Fruit fly (Drosophila melanogaster) whole organism, embryonic: ENCODE measurements around the gene kirre.

Experiments
- Blimp-1 ChIP-seq: fragments of 200-800 bp; sonication (Bioruptor generic); optimal IDR thresholded peaks from 3 replicates; lab custom pipeline; 2018; ENCODE audit warnings: missing biosample characterization, missing genetic modification characterization, mild to moderate bottlenecking, moderate library complexity, missing genetic modification reagents
- BtbVII ChIP-seq: fragments of 200-800 bp; sonication (Bioruptor generic); optimal IDR thresholded peaks from 3 replicates; lab custom pipeline; 2017; ENCODE audit warnings: missing biosample characterization, mild to moderate bottlenecking, missing genetic modification characterization
- CG10654 ChIP-seq: fragments of 200-800 bp; sonication (Bioruptor generic); optimal IDR thresholded peaks from 2 replicates; lab custom pipeline; 2016; ENCODE audit warnings: missing biosample characterization, missing genetic modification characterization
- CG11085 ChIP-seq: fragments of 200-800 bp; sonication (Bioruptor generic); IDR thresholded peaks from 2 replicates; pipeline ENCODE4 v1.3.6; 2022; ENCODE audit warnings: missing biosample characterization, missing genetic modification characterization
- CG11560 ChIP-seq: fragments of 200-800 bp; sonication (Bioruptor generic); IDR thresholded peaks from 3 replicates; pipeline ENCODE4 v1.3.6; 2022; ENCODE audit warnings: missing biosample characterization, missing genetic modification characterization
- CG12942 ChIP-seq: fragments of 200-800 bp; sonication (Bioruptor generic); optimal IDR thresholded peaks from 3 replicates; lab custom pipeline; 2016; ENCODE audit warnings: missing biosample characterization, missing genetic modification characterization
- CG14860 ChIP-seq: fragments of 200-800 bp; sonication (Bioruptor generic); IDR thresholded peaks from 3 replicates; pipeline ENCODE4 v1.3.6; 2022; ENCODE audit warnings: missing biosample characterization, missing genetic modification characterization; ENCODE audit not compliant: partially characterized antibody
- CG17361 ChIP-seq: fragments of 200-800 bp; sonication (Bioruptor generic); IDR thresholded peaks from 3 replicates; pipeline ENCODE4 v1.3.6; 2022; ENCODE audit warnings: missing biosample characterization, missing genetic modification characterization
- CG17612 ChIP-seq: fragments of 200-800 bp; sonication (Bioruptor generic); IDR thresholded peaks from 2 replicates; pipeline ENCODE4 v1.3.6; 2022; ENCODE audit warnings: missing biosample characterization, missing genetic modification characterization
- CG17829 ChIP-seq: fragments of 200-800 bp; optimal IDR thresholded peaks from 2 replicates; lab custom pipeline; 2019; ENCODE audit warnings: missing biosample characterization, mild to moderate bottlenecking, missing genetic modification characterization, moderate library complexity
- CG2889 ChIP-seq: fragments of 200-800 bp; sonication (Bioruptor generic); IDR thresholded peaks from 3 replicates; pipeline ENCODE4 v1.3.6; 2022; ENCODE audit warnings: missing biosample characterization, missing genetic modification characterization
- CG33213 ChIP-seq: fragments of 200-800 bp; sonication (Bioruptor generic); optimal IDR thresholded peaks from 3 replicates; lab custom pipeline; 2016; ENCODE audit warnings: missing biosample characterization, missing genetic modification characterization
- CG3995 ChIP-seq: fragments of 200-800 bp; sonication (Bioruptor generic); optimal IDR thresholded peaks from 3 replicates; lab custom pipeline; 2016; ENCODE audit warnings: missing biosample characterization, missing genetic modification characterization
- CG7357 ChIP-seq: fragments of 200-800 bp; sonication (Bioruptor generic); IDR thresholded peaks from 3 replicates; pipeline ENCODE4 v1.3.6; 2022; ENCODE audit warnings: missing biosample characterization, missing genetic modification characterization
- CG7372 ChIP-seq: fragments of 200-800 bp; sonication (Bioruptor generic); IDR thresholded peaks from 2 replicates; pipeline ENCODE4 v1.3.6; 2022; ENCODE audit warnings: missing biosample characterization, missing genetic modification characterization
- CG8924 ChIP-seq: fragments of 200-800 bp; optimal IDR thresholded peaks from 3 replicates; lab custom pipeline; 2019; ENCODE audit warnings: missing biosample characterization, mild to moderate bottlenecking, missing genetic modification characterization, moderate library complexity
- D ChIP-seq, 2 experiments: fragments of 200-800 bp in 1 of 2; fragments of >200 bp in 1 of 2; sonication (Bioruptor generic) in 1 of 2; optimal IDR thresholded peaks; 2 replicates in 1 of 2; 3 replicates in 1 of 2; lab custom pipeline; 2017; ENCODE audit warnings: mild to moderate bottlenecking in 1 of 2, missing biosample characterization in 1 of 2, missing genetic modification characterization in 1 of 2, missing genetic modification reagents in 1 of 2
- Dip2 ChIP-seq: fragments of 200-800 bp; sonication (Bioruptor generic); IDR thresholded peaks from 2 replicates; pipeline ENCODE4 v1.3.6; 2022; ENCODE audit warnings: missing biosample characterization, missing genetic modification characterization
- Drgx ChIP-seq: fragments of 200-800 bp; sonication (Bioruptor generic); IDR thresholded peaks from 2 replicates; pipeline ENCODE4 v1.3.6; 2022; ENCODE audit warnings: missing biosample characterization, missing genetic modification characterization
- Elba2 ChIP-seq: fragments of 200-800 bp; sonication (Bioruptor generic); optimal IDR thresholded peaks from 3 replicates; lab custom pipeline; 2016; ENCODE audit warnings: missing biosample characterization, missing genetic modification characterization
- Fer1 ChIP-seq: fragments of 200-800 bp; sonication (Bioruptor generic); optimal IDR thresholded peaks from 2 replicates; lab custom pipeline; 2017; ENCODE audit warnings: missing biosample characterization, mild to moderate bottlenecking, missing genetic modification characterization
- H2.0 ChIP-seq: fragments of 200-800 bp; sonication (Bioruptor generic); IDR thresholded peaks from 2 replicates; pipeline ENCODE4 v1.3.6; 2022; ENCODE audit warnings: missing biosample characterization, missing genetic modification characterization
- HLH4C ChIP-seq: fragments of 200-800 bp; sonication (Bioruptor generic); IDR thresholded peaks from 3 replicates; pipeline ENCODE4 v1.3.6; 2022; ENCODE audit warnings: missing biosample characterization, missing genetic modification characterization; ENCODE audit not compliant: partially characterized antibody
- HLHmδ ChIP-seq: fragments of 200-800 bp; sonication (Bioruptor generic); optimal IDR thresholded peaks from 2 replicates; lab custom pipeline; 2018; ENCODE audit warnings: missing biosample characterization, mild to moderate bottlenecking, missing genetic modification characterization, moderate library complexity
- Kr ChIP-seq: fragments of 200-800 bp; sonication (Bioruptor generic); optimal IDR thresholded peaks from 2 replicates; lab custom pipeline; 2017; ENCODE audit warnings: missing biosample characterization, mild to moderate bottlenecking, missing genetic modification characterization
- Lhr ChIP-seq: fragments of 200-800 bp; sonication (Bioruptor generic); optimal IDR thresholded peaks from 3 replicates; lab custom pipeline; 2017; ENCODE audit warnings: mild to moderate bottlenecking, missing biosample characterization, missing genetic modification reagents, missing genetic modification characterization
- Nf-YC ChIP-seq: fragments of 200-800 bp; optimal IDR thresholded peaks from 3 replicates; lab custom pipeline; 2019; ENCODE audit warnings: missing biosample characterization, mild to moderate bottlenecking, missing genetic modification characterization, moderate library complexity
- Ravus ChIP-seq: fragments of 200-800 bp; sonication (Bioruptor generic); IDR thresholded peaks from 2 replicates; pipeline ENCODE4 v1.3.6; 2022; ENCODE audit warnings: missing biosample characterization, missing genetic modification characterization
- Rx ChIP-seq: fragments of 200-800 bp; sonication (Bioruptor generic); IDR thresholded peaks from 2 replicates; pipeline ENCODE4 v1.3.6; 2022; ENCODE audit warnings: missing biosample characterization, missing genetic modification characterization
- Side ChIP-seq: fragments of 200-800 bp; sonication (Bioruptor generic); optimal IDR thresholded peaks from 2 replicates; lab custom pipeline; 2016; ENCODE audit warnings: missing biosample characterization, missing genetic modification characterization
- Ssrp ChIP-seq: fragments of 200-800 bp; sonication (Bioruptor generic); optimal IDR thresholded peaks from 2 replicates; lab custom pipeline; 2018; ENCODE audit warnings: missing biosample characterization, mild to moderate bottlenecking, missing genetic modification characterization, moderate library complexity
- abd-A ChIP-seq: fragments of 200-800 bp; sonication (Bioruptor generic); optimal IDR thresholded peaks from 3 replicates; lab custom pipeline; 2019; ENCODE audit warnings: missing biosample characterization, mild to moderate bottlenecking, missing genetic modification characterization, moderate library complexity
- al ChIP-seq: fragments of 200-800 bp; sonication (Bioruptor generic); IDR thresholded peaks from 2 replicates; pipeline ENCODE4 v1.3.6; 2022; ENCODE audit warnings: missing biosample characterization, missing genetic modification characterization
- cas ChIP-seq: fragments of 200-800 bp; sonication (Bioruptor generic); IDR thresholded peaks from 2 replicates; pipeline ENCODE4 v1.3.6; 2022; ENCODE audit warnings: missing biosample characterization, missing genetic modification characterization
- danr ChIP-seq: fragments of 200-800 bp; sonication (Bioruptor generic); IDR thresholded peaks from 2 replicates; pipeline ENCODE4 v1.3.6; 2022; ENCODE audit warnings: missing biosample characterization, missing genetic modification characterization
- exex ChIP-seq: fragments of 200-800 bp; sonication (Bioruptor generic); optimal IDR thresholded peaks from 4 replicates; lab custom pipeline; 2018; ENCODE audit warnings: missing biosample characterization, mild to moderate bottlenecking, missing genetic modification characterization, moderate library complexity
- gt ChIP-seq: fragments of 200-800 bp; sonication (Bioruptor generic); IDR thresholded peaks from 2 replicates; pipeline ENCODE4 v1.3.6; 2022; ENCODE audit warnings: missing biosample characterization, missing genetic modification characterization
- hkb ChIP-seq, 2 experiments: fragments of 200-800 bp in 1 of 2; fragments of >200 bp in 1 of 2; sonication (Bioruptor generic) in 1 of 2; IDR thresholded peaks in 1 of 2; optimal IDR thresholded peaks in 1 of 2; 2 replicates each; pipeline versions ENCODE4 v1.3.6 to Lab custom; 2017 to 2022; ENCODE audit warnings: missing biosample characterization in 1 of 2, missing genetic modification characterization in 1 of 2
- kay ChIP-seq: fragments of 200-800 bp; sonication (Bioruptor generic); optimal IDR thresholded peaks from 2 replicates; lab custom pipeline; 2016; ENCODE audit warnings: missing biosample characterization, missing genetic modification characterization
- lilli ChIP-seq: fragments of 200-800 bp; sonication (Bioruptor generic); optimal IDR thresholded peaks from 3 replicates; lab custom pipeline; 2016; ENCODE audit warnings: missing biosample characterization, missing genetic modification characterization
- nmo ChIP-seq: fragments of 200-800 bp; sonication (Bioruptor generic); optimal IDR thresholded peaks from 2 replicates; lab custom pipeline; 2018; ENCODE audit warnings: missing biosample characterization, mild to moderate bottlenecking, missing genetic modification characterization, moderate library complexity
- oc ChIP-seq: fragments of 200-800 bp; sonication (Bioruptor generic); optimal IDR thresholded peaks from 2 replicates; lab custom pipeline; 2018; ENCODE audit warnings: missing biosample characterization, mild to moderate bottlenecking, missing genetic modification characterization, moderate library complexity
- pho ChIP-seq: fragments of 200-800 bp; sonication (Bioruptor generic); optimal IDR thresholded peaks from 2 replicates; lab custom pipeline; 2016; ENCODE audit warnings: missing biosample characterization, missing genetic modification characterization
- prd ChIP-seq, 3 experiments: fragments of >200 bp in 2 of 3; fragments of 200-800 bp in 1 of 3; sonication (Bioruptor generic) in 1 of 3; optimal IDR thresholded peaks in 2 of 3; IDR thresholded peaks in 1 of 3; 2 replicates in 2 of 3; 3 replicates in 1 of 3; pipeline versions ENCODE4 v1.3.6 to Lab custom; 2017 to 2022; ENCODE audit warnings: missing biosample characterization in 1 of 3, missing genetic modification characterization in 1 of 3
- sisA ChIP-seq: fragments of 200-800 bp; sonication (Bioruptor generic); IDR thresholded peaks from 2 replicates; pipeline ENCODE4 v1.3.6; 2022; ENCODE audit warnings: missing biosample characterization, missing genetic modification characterization
- sug ChIP-seq: fragments of 200-800 bp; optimal IDR thresholded peaks from 2 replicates; lab custom pipeline; 2019; ENCODE audit warnings: missing biosample characterization, mild to moderate bottlenecking, missing genetic modification characterization, moderate library complexity
- tap ChIP-seq: fragments of 200-800 bp; optimal IDR thresholded peaks from 3 replicates; lab custom pipeline; 2019; ENCODE audit warnings: missing biosample characterization, mild to moderate bottlenecking, missing genetic modification characterization, moderate library complexity
- unpg ChIP-seq: fragments of 200-800 bp; sonication (Bioruptor generic); optimal IDR thresholded peaks from 3 replicates; lab custom pipeline; 2018; ENCODE audit warnings: missing biosample characterization, mild to moderate bottlenecking, missing genetic modification characterization, moderate library complexity
- usp ChIP-seq: fragments of >200 bp; optimal IDR thresholded peaks from 2 replicates; lab custom pipeline; 2017; ENCODE audit warnings: missing biosample characterization, missing genetic modification characterization

kirre gene

DNA sequence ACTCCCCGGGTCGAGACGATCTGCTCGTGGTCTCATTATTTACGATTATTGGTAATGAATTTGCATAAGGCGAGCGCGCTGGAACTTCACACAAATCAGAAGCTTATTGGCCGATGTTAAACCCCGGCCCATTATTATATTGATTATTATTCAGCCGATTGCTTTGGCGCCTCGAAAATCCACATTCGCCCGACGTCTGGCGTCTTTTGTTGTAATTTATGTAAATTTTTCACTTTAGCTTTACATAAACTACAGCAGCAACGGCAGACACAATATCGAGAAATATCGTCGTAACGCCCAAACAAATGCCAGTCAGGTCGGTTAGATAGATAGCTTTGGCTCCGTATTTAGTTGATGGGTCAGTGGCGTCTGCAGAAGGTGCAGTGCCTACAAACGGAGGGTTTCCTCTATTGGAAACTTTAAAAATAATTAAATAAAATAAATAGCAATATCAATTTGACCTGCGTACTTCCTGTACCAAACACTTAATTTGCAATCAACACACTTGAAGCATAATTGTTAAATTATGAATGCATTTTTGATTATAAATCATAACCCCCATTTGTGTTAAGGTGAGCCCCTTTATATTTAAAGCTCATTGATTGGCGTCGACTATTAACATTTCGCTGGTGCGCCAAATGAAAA lies 279.3 kb downstream of the kirre start (continued):
- TF ChIP-seq CG7372 (no peak), CG17612 (no peak), Elba2 (GFP tag; lab: Kevin White, UChicago) (no peak), HLH4C (GFP tag; lab: Robert Waterston, UW) (no peak), CG3995 (GFP tag; lab: Kevin White, UChicago) (no peak), gt (GFP tag; lab: Robert Waterston, UW) (no peak), Side (GFP tag; lab: Kevin White, UChicago) (no peak), Nf-YC (peak; percentile 47), Dip2 (no peak), CG2889 (GFP tag; lab: Robert Waterston, UW) (0 out of 3 replicates have a peak, but pooled peaks have one; percentile 26), D (optimal IDR thresholded peaks at IDR 0.05; lab: Kevin White, UChicago) (no peak), D (GFP tag; optimal IDR thresholded peaks at IDR 0.05; lab: Kevin White, UChicago) (peak; percentile 20), Lhr (no peak), usp (no peak), CG14860 (GFP tag; lab: Robert Waterston, UW) (no peak), Drgx (GFP tag; lab: Robert Waterston, UW) (peak; percentile 15; the same call in 1 of the 2 replicates), abd-A (tag; lab: Kevin White, UChicago) (peak; percentile 80), CG11560 (tag; lab: Robert Waterston, UW) (no peak), CG17829 (tag; lab: Kevin White, UChicago) (peak; percentile 13), danr (GFP tag; lab: Robert Waterston, UW) (no peak), Kr (GFP tag; lab: Kevin White, UChicago) (no peak), CG7357 (GFP tag; lab: Robert Waterston, UW) (peak; percentile 32; the same call in 1 of the 3 replicates), CG17361 (peak; percentile 55; the same call in 2 of the 3 replicates), CG33213 (no peak), cas (GFP tag; lab: Robert Waterston, UW) (no peak), tap (peak; percentile 53), sisA (GFP tag; lab: Robert Waterston, UW) (peak; percentile 65), sug (tag; lab: Kevin White, UChicago) (peak; percentile 17), Ssrp (tag; lab: Kevin White, UChicago) (peak; percentile 26), CG12942 (GFP tag; lab: Kevin White, UChicago) (no peak), Fer1 (GFP tag; lab: Kevin White, UChicago) (peak; percentile 69), exex (tag; lab: Kevin White, UChicago) (no peak), al (GFP tag; lab: Robert Waterston, UW) (peak; percentile 66), CG11085 (no peak), kay (GFP tag; lab: Kevin White, UChicago) (no peak), Rx (GFP tag; lab: Robert Waterston, UW) (peak; percentile 12), oc (tag; lab: Kevin White, UChicago) (peak; percentile 45), lilli (GFP tag; lab: Kevin White, UChicago) (peak; percentile 53), CG8924 (tag; lab: Kevin White, UChicago) (peak; percentile 52), unpg (GFP tag; lab: Kevin White, UChicago) (peak; percentile 63), Blimp-1 (peak; percentile 27), nmo (GFP tag; lab: Kevin White, UChicago) (peak; percentile 45), HLHmδ (GFP tag; lab: Kevin White, UChicago) (no peak), pho (no peak), CG10654 (GFP tag; lab: Kevin White, UChicago) (no peak), Ravus (GFP tag; lab: Robert Waterston, UW) (no peak), prd (optimal IDR thresholded peaks at IDR 0.05; lab: Kevin White, UChicago) (no peak), prd (GFP tag; IDR thresholded peaks at IDR 0.05; lab: Robert Waterston, UW) (peak; percentile 59; the same call in 2 of the 3 replicates), H2.0 (peak; percentile 74), BtbVII (GFP tag; lab: Kevin White, UChicago) (peak; percentile 13), hkb (optimal IDR thresholded peaks at IDR 0.05; lab: Kevin White, UChicago) (no peak), hkb (GFP tag; IDR thresholded peaks at IDR 0.05; lab: Robert Waterston, UW) (peak; percentile 74; the same call in 1 of the 2 replicates)
